Worm (Caenorhabditis elegans) whole organism, young adult: ENCODE data around the gene T27A10.2.

Source experiments
- B0019.2 ChIP-seq: fragments of 200-800 bp; sonication (Bioruptor generic); conservative IDR thresholded peaks from 2 replicates; pipeline ENCODE4 v1.3.6; 2022; ENCODE audit warnings: missing genetic modification reagents, missing genetic modification characterization, missing compliant biosample characterization
- C17E4.6 ChIP-seq: fragments of 200-800 bp; sonication (Bioruptor generic); IDR thresholded peaks from 2 replicates; pipeline ENCODE4 v1.3.6; 2022; ENCODE audit warnings: missing genetic modification reagents, missing genetic modification characterization, missing compliant biosample characterization
- F23B12.7 ChIP-seq: sonication (generic microtip); optimal IDR thresholded peaks from 2 replicates; lab custom pipeline; 2017; ENCODE audit warnings: missing genetic modification characterization, mild to moderate bottlenecking, missing compliant biosample characterization, antibody characterized with exemption, moderate library complexity; ENCODE audit not compliant: insufficient read depth
- F52B5.7 ChIP-seq: sonication (generic microtip); optimal IDR thresholded peaks from 2 replicates; lab custom pipeline; 2016; ENCODE audit warnings: mild to moderate bottlenecking, missing genetic modification characterization, missing compliant biosample characterization
- Y53G8AR.9 ChIP-seq: fragments of 200-800 bp; sonication (Bioruptor generic); conservative IDR thresholded peaks from 2 replicates; pipeline ENCODE4 v1.3.6; 2022; ENCODE audit warnings: missing genetic modification reagents, missing genetic modification characterization, missing compliant biosample characterization
- Y56A3A.18 ChIP-seq: fragments of 200-800 bp; sonication (Bioruptor generic); IDR thresholded peaks from 2 replicates; pipeline ENCODE4 v1.3.6; 2022; ENCODE audit warnings: missing genetic modification reagents, missing genetic modification characterization, missing compliant biosample characterization
- ZK185.1 ChIP-seq: sonication (generic microtip); optimal IDR thresholded peaks from 2 replicates; lab custom pipeline; 2016; ENCODE audit warnings: mild to moderate bottlenecking, missing genetic modification characterization, missing compliant biosample characterization; ENCODE audit not compliant: poor library complexity, severe bottlenecking
- akir-1 ChIP-seq: fragments of 200-800 bp; sonication (Bioruptor generic); optimal IDR thresholded peaks from 2 replicates; lab custom pipeline; 2018; ENCODE audit warnings: mild to moderate bottlenecking, missing genetic modification characterization, moderate library complexity, missing compliant biosample characterization
- ama-1 ChIP-seq, 3 experiments: fragments of 150-350 bp in 1 of 3; sonication (generic microtip) in 2 of 3; optimal IDR thresholded peaks; 2 replicates each; lab custom pipeline; 2014 to 2018; ENCODE audit warnings: missing biosample characterization in 2 of 3, missing genetic modification characterization in 2 of 3, missing genetic modification reagents in 2 of 3
- aptf-2 ChIP-seq: fragments of 200-800 bp; sonication (Bioruptor generic); conservative IDR thresholded peaks from 2 replicates; pipeline ENCODE4 v1.3.6; 2022; ENCODE audit warnings: missing genetic modification reagents, missing genetic modification characterization, missing compliant biosample characterization
- attf-5 ChIP-seq: fragments of 200-800 bp; sonication (Bioruptor generic); optimal IDR thresholded peaks from 2 replicates; lab custom pipeline; 2018; ENCODE audit warnings: mild to moderate bottlenecking, missing genetic modification characterization, missing compliant biosample characterization
- cebp-2 ChIP-seq: fragments of 200-800 bp; sonication (Bioruptor generic); IDR thresholded peaks from 2 replicates; pipeline ENCODE4 v1.3.6; 2022; ENCODE audit warnings: missing genetic modification characterization, missing compliant biosample characterization
- ceh-27 ChIP-seq: fragments of 200-800 bp; sonication (Bioruptor generic); optimal IDR thresholded peaks from 2 replicates; lab custom pipeline; 2018; ENCODE audit warnings: mild to moderate bottlenecking, missing genetic modification characterization, moderate library complexity, missing compliant biosample characterization
- ceh-79 ChIP-seq: sonication (generic microtip); optimal IDR thresholded peaks from 2 replicates; lab custom pipeline; 2017; ENCODE audit warnings: mild to moderate bottlenecking, missing genetic modification characterization, missing compliant biosample characterization
- chd-7 ChIP-seq: sonication (generic microtip); optimal IDR thresholded peaks from 2 replicates; lab custom pipeline; 2016; ENCODE audit warnings: mild to moderate bottlenecking, missing genetic modification characterization, moderate library complexity, missing compliant biosample characterization
- die-1 ChIP-seq: sonication (generic microtip); optimal IDR thresholded peaks from 2 replicates; lab custom pipeline; 2016; ENCODE audit warnings: missing genotype, mild to moderate bottlenecking, missing genetic modification characterization, missing compliant biosample characterization
- dpl-1 ChIP-seq: fragments of 150-350 bp; optimal IDR thresholded peaks from 2 replicates; lab custom pipeline; 2014; ENCODE audit warnings: missing biosample characterization, missing genetic modification reagents, missing genetic modification characterization
- egl-18 ChIP-seq: fragments of 200-800 bp; sonication (Bioruptor generic); IDR thresholded peaks from 2 replicates; pipeline ENCODE4 v1.3.6; 2022; ENCODE audit warnings: missing genetic modification reagents, missing genetic modification characterization, missing compliant biosample characterization
- egrh-3 ChIP-seq: fragments of 200-800 bp; sonication (Bioruptor generic); IDR thresholded peaks from 2 replicates; pipeline ENCODE4 v1.3.6; 2022; ENCODE audit warnings: missing genetic modification reagents, missing genetic modification characterization, missing compliant biosample characterization
- hmg-1.2 ChIP-seq: fragments of 200-800 bp; sonication (Bioruptor generic); IDR thresholded peaks from 2 replicates; pipeline ENCODE4 v1.3.6; 2022; ENCODE audit warnings: missing genetic modification reagents, missing genetic modification characterization, missing compliant biosample characterization
- hsf-1 ChIP-seq: fragments of 200-800 bp; sonication (Bioruptor generic); IDR thresholded peaks from 2 replicates; pipeline ENCODE4 v1.3.6; 2022; ENCODE audit warnings: missing genetic modification reagents, missing genetic modification characterization, missing compliant biosample characterization
- lin-40 ChIP-seq: sonication (generic microtip); optimal IDR thresholded peaks from 2 replicates; lab custom pipeline; 2016; ENCODE audit warnings: missing genetic modification characterization, mild to moderate bottlenecking, missing compliant biosample characterization, missing genotype, missing genetic modification reagents
- madf-6 ChIP-seq: fragments of 200-800 bp; sonication (Bioruptor generic); IDR thresholded peaks from 2 replicates; pipeline ENCODE4 v1.3.6; 2022; ENCODE audit warnings: missing genetic modification reagents, missing genetic modification characterization, missing compliant biosample characterization
- mel-28 ChIP-seq: sonication (generic microtip); optimal IDR thresholded peaks from 2 replicates; lab custom pipeline; 2016; ENCODE audit warnings: borderline replicate concordance, mild to moderate bottlenecking, missing genetic modification characterization, missing compliant biosample characterization
- mes-4 ChIP-seq: sonication (generic microtip); optimal IDR thresholded peaks from 2 replicates; lab custom pipeline; 2016; ENCODE audit warnings: missing genotype, missing genetic modification characterization, missing compliant biosample characterization
- mxl-1 ChIP-seq: sonication (generic microtip); optimal IDR thresholded peaks from 2 replicates; lab custom pipeline; 2016; ENCODE audit warnings: missing genetic modification characterization, missing compliant biosample characterization
- nhr-80 ChIP-seq: sonication (generic microtip); optimal IDR thresholded peaks from 2 replicates; lab custom pipeline; 2016; ENCODE audit warnings: missing genetic modification characterization, missing compliant biosample characterization
- pbrm-1 ChIP-seq: fragments of 200-800 bp; sonication (Bioruptor generic); IDR thresholded peaks from 2 replicates; pipeline ENCODE4 v1.3.6; 2022; ENCODE audit warnings: missing genetic modification reagents, missing genetic modification characterization, missing compliant biosample characterization
- pha-4 ChIP-seq: fragments of 150-350 bp; sonication (generic microtip); optimal IDR thresholded peaks from 2 replicates; lab custom pipeline; 2014; ENCODE audit warnings: missing biosample characterization, missing genetic modification reagents, missing genetic modification characterization
- rec-8 ChIP-seq, 2 experiments: sonication (generic microtip); optimal IDR thresholded peaks; 2 replicates each; lab custom pipeline; 2016; ENCODE audit warnings: mild to moderate bottlenecking in 2 of 2, missing genetic modification characterization in 2 of 2, missing genetic modification reagents in 2 of 2, missing genotype in 2 of 2, missing biosample characterization in 1 of 2, missing compliant biosample characterization in 1 of 2, moderate library complexity in 1 of 2
- rpc-1 ChIP-seq, 2 experiments: fragments of 150-350 bp in 1 of 2; sonication (generic microtip) in 1 of 2; optimal IDR thresholded peaks; 2 replicates each; lab custom pipeline; 2014 to 2018; ENCODE audit warnings: missing biosample characterization in 1 of 2, missing genetic modification characterization in 1 of 2, missing genetic modification reagents in 1 of 2, missing genotype in 1 of 2
- sdz-38 ChIP-seq: sonication (generic microtip); optimal IDR thresholded peaks from 2 replicates; lab custom pipeline; 2016; ENCODE audit warnings: missing genotype, missing genetic modification characterization, missing compliant biosample characterization
- snpc-1.3 ChIP-seq: sonication (generic microtip); optimal IDR thresholded peaks from 2 replicates; lab custom pipeline; 2017; ENCODE audit warnings: missing genetic modification characterization, mild to moderate bottlenecking, missing compliant biosample characterization, antibody characterized with exemption, moderate library complexity, missing genotype, missing genetic modification reagents; ENCODE audit not compliant: insufficient read depth
- somi-1 ChIP-seq: fragments of 200-800 bp; sonication (Bioruptor generic); optimal IDR thresholded peaks from 2 replicates; lab custom pipeline; 2018; ENCODE audit warnings: mild to moderate bottlenecking, missing genetic modification characterization, missing compliant biosample characterization
- unc-62 ChIP-seq: fragments of 150-350 bp; optimal IDR thresholded peaks from 2 replicates; lab custom pipeline; 2014; ENCODE audit warnings: missing biosample characterization, missing genetic modification reagents, missing genetic modification characterization
- ztf-22 ChIP-seq: fragments of 200-800 bp; sonication (Bioruptor generic); optimal IDR thresholded peaks from 2 replicates; lab custom pipeline; 2018; ENCODE audit warnings: mild to moderate bottlenecking, missing genetic modification characterization, moderate library complexity, missing compliant biosample characterization
- ztf-26 ChIP-seq: sonication (generic microtip); optimal IDR thresholded peaks from 2 replicates; lab custom pipeline; 2017; ENCODE audit warnings: missing genetic modification characterization, missing compliant biosample characterization
- ztf-3 ChIP-seq: fragments of 200-800 bp; sonication (Bioruptor generic); optimal IDR thresholded peaks from 2 replicates; lab custom pipeline; 2018; ENCODE audit warnings: mild to moderate bottlenecking, missing genetic modification characterization, missing compliant biosample characterization
- ztf-6 ChIP-seq: fragments of 200-800 bp; sonication (Bioruptor generic); IDR thresholded peaks from 2 replicates; pipeline ENCODE4 v1.3.6; 2022; ENCODE audit warnings: missing genetic modification reagents, missing genetic modification characterization, missing compliant biosample characterization

T27A10.2 gene

ce11 chrX:3585625-3586024, at the start of gene T27A10.2:
TSS of gene T27A10.2 (plus strand) at chrX:3585957.
- TF ChIP-seq mel-28 (tag; lab: Kevin White, UChicago) (no peak), egrh-3 (GFP tag; lab: Robert Waterston, UW) (peak; percentile 50; the same call in 1 of the 2 replicates), hmg-1.2 (peak; percentile 60; the same call in 1 of the 2 replicates), ztf-6 (GFP tag; lab: Robert Waterston, UW) (no peak)

- TF ChIP-seq Y56A3A.18 (GFP tag; lab: Robert Waterston, UW) (no peak), C17E4.6 (GFP tag; lab: Robert Waterston, UW) (no peak), hmg-1.2 (no peak), ztf-3 (GFP tag; lab: Kevin White, UChicago) (no peak), nhr-80 (peak; percentile 10), F23B12.7 (tag; lab: Kevin White, UChicago) (no peak), hsf-1 (peak; percentile 80), die-1 (tag; lab: Kevin White, UChicago) (no peak), ama-1 (optimal IDR thresholded peaks at IDR 0.05; lab: Kevin White, UChicago) (no peak), ama-1 (GFP tag; optimal IDR thresholded peaks at IDR 0.05; lab: Kevin White, UChicago) (no peak), B0019.2 (GFP tag; lab: Robert Waterston, UW) (no peak), rpc-1 (optimal IDR thresholded peaks at IDR 0.05; lab: Kevin White, UChicago) (no peak), rpc-1 (tag; optimal IDR thresholded peaks at IDR 0.05; lab: Kevin White, UChicago) (no peak), sdz-38 (tag; lab: Kevin White, UChicago) (no peak)
These were observed 49.2 kb upstream of the T27A10.2 start for ce11 chrX:3536302-3537251.

DNA sequence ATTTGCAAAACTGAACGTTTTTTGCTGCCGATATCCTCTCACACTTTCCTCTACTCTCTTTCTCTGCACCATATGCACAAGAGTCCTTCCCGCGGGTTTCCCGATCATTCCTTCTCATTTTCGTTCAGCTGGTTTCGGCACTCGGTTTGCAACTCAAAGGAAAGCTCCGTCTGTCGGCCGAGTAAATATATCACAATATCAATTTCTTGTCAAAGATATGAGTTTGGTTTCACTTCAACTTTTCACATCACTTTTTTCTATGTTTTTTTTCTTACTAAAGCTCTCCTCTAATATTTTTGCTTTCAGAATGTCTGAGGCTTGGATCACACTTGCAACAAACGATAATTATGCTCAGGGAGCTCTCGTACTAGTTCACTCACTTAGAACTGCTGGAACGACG, 48.4 kb upstream of the T27A10.2 start, which contains the start of gene gyg-1:
Gene gyg-1 (plus strand): TSS at position 301 of the 400 bp plus-strand sequence.
- TF ChIP-seq chd-7 (tag; lab: Kevin White, UChicago) = no peak
- no peak for TF ChIP-seq egl-18 (GFP tag; lab: Robert Waterston, UW)
- no peak for TF ChIP-seq egrh-3 (GFP tag; lab: Robert Waterston, UW)
- TF ChIP-seq ZK185.1 (tag; lab: Kevin White, UChicago) = no peak
- TF ChIP-seq, all 124 proteins: peak for 0

ce11 chrX:3538067-3538466, 47.7 kb upstream of the T27A10.2 start:
- TF ChIP-seq unc-62 = no peak
- no peak for TF ChIP-seq pbrm-1
- TF ChIP-seq ceh-79 = no peak
- TF ChIP-seq cebp-2 (GFP tag; lab: Robert Waterston, UW) = no peak
- no peak for TF ChIP-seq somi-1 (GFP tag; lab: Kevin White, UChicago)
- TF ChIP-seq akir-1 (GFP tag; lab: Kevin White, UChicago) = no peak
- no peak for TF ChIP-seq attf-5
- no peak for TF ChIP-seq snpc-1.3 (tag; lab: Kevin White, UChicago)
- TF ChIP-seq ztf-26 (tag; lab: Kevin White, UChicago) = no peak
- TF ChIP-seq mxl-1 (tag; lab: Kevin White, UChicago) = no peak
- no peak for TF ChIP-seq ZK185.1 (tag; lab: Kevin White, UChicago)

ce11 chrX:3540861-3541260, 44.9 kb upstream of the T27A10.2 start:
- peak; percentile 53 for TF ChIP-seq ceh-27 (GFP tag; lab: Kevin White, UChicago)
- TF ChIP-seq madf-6 (GFP tag; lab: Robert Waterston, UW) = no peak
- no peak for TF ChIP-seq mes-4
- no peak for TF ChIP-seq pha-4 (tag; lab: Kevin White, UChicago)
- no peak for TF ChIP-seq Y53G8AR.9 (GFP tag; lab: Robert Waterston, UW)
- peak; percentile 34; the same call in 1 of the 2 replicates for TF ChIP-seq hmg-1.2
- no peak for TF ChIP-seq dpl-1 (GFP tag; lab: Kevin White, UChicago)
- no peak for TF ChIP-seq ztf-22 (GFP tag; lab: Kevin White, UChicago)
- TF ChIP-seq aptf-2 (GFP tag; lab: Robert Waterston, UW) = no peak
- TF ChIP-seq C17E4.6 (GFP tag; lab: Robert Waterston, UW) = no peak
- TF ChIP-seq unc-62 = no peak
- no peak for TF ChIP-seq F52B5.7 (tag; lab: Kevin White, UChicago)
- no peak for TF ChIP-seq rec-8 (tag; optimal IDR thresholded peaks at IDR 0.05; lab: Kevin White, UChicago)
- TF ChIP-seq lin-40 (tag; lab: Kevin White, UChicago) = no peak
